Worm (Caenorhabditis elegans) whole organism, L4 larva: ENCODE measurements around the gene F26D11.1.

Source experiments
- F10B5.3 ChIP-seq: sonication (generic microtip); optimal IDR thresholded peaks from 2 replicates; lab custom pipeline; 2016; ENCODE audit warnings: mild to moderate bottlenecking, missing genetic modification characterization, missing compliant biosample characterization
- F26F4.8 ChIP-seq: fragments of 200-800 bp; sonication (Bioruptor generic); conservative IDR thresholded peaks from 2 replicates; pipeline ENCODE4 v1.3.6; 2022; ENCODE audit warnings: missing genetic modification characterization, missing compliant biosample characterization
- F44E2.7 ChIP-seq: fragments of 200-800 bp; sonication (Bioruptor generic); IDR thresholded peaks from 2 replicates; pipeline ENCODE4 v2.1.2; 2022; ENCODE audit warnings: missing genetic modification characterization, missing compliant biosample characterization
- R02D3.7 ChIP-seq: fragments of 150-350 bp; sonication (generic microtip); optimal IDR thresholded peaks from 3 replicates; lab custom pipeline; 2014; ENCODE audit warnings: missing biosample characterization, missing genetic modification characterization
- T20F7.1 ChIP-seq: fragments of 200-800 bp; sonication (Bioruptor generic); optimal IDR thresholded peaks from 2 replicates; lab custom pipeline; 2018; ENCODE audit warnings: mild to moderate bottlenecking, missing genetic modification characterization, missing compliant biosample characterization
- Y5F2A.4 ChIP-seq: fragments of 200-800 bp; sonication (Bioruptor generic); optimal IDR thresholded peaks from 2 replicates; lab custom pipeline; 2018; ENCODE audit warnings: mild to moderate bottlenecking, missing genetic modification characterization, missing compliant biosample characterization
- ZK337.2 ChIP-seq: fragments of 200-800 bp; sonication (Bioruptor generic); IDR thresholded peaks from 2 replicates; pipeline ENCODE4 v1.3.6; 2022; ENCODE audit warnings: missing genetic modification reagents, missing genetic modification characterization, missing compliant biosample characterization
- ZK546.5 ChIP-seq, 2 experiments: sonication (generic microtip); optimal IDR thresholded peaks; 2 replicates each; lab custom pipeline; 2017; ENCODE audit warnings: missing biosample characterization in 2 of 2, missing genetic modification characterization in 2 of 2
- aha-1 ChIP-seq: fragments of 150-350 bp; peaks from one replicate; lab custom pipeline; 2014; ENCODE audit warnings: missing biosample characterization, missing genetic modification characterization
- aly-2 ChIP-seq: sonication (generic microtip); optimal IDR thresholded peaks from 2 replicates; lab custom pipeline; 2018; ENCODE audit warnings: missing biosample characterization, missing genetic modification characterization
- attf-4 ChIP-seq: sonication (generic microtip); optimal IDR thresholded peaks from 3 replicates; lab custom pipeline; 2017; ENCODE audit warnings: missing biosample characterization, missing genetic modification characterization
- cey-2 ChIP-seq: sonication (generic microtip); optimal IDR thresholded peaks from 3 replicates; lab custom pipeline; 2017; ENCODE audit warnings: missing genetic modification characterization, mild to moderate bottlenecking, missing compliant biosample characterization, antibody characterized with exemption, borderline replicate concordance; ENCODE audit not compliant: insufficient read depth
- daf-12 ChIP-seq: fragments of 150-350 bp; optimal IDR thresholded peaks from 2 replicates; lab custom pipeline; 2014; ENCODE audit warnings: missing biosample characterization, missing genetic modification reagents, missing genetic modification characterization
- daf-16 ChIP-seq, 3 experiments: sonication (generic microtip); optimal IDR thresholded peaks; 2 replicates each; lab custom pipeline; 2016 to 2017; ENCODE audit warnings: missing genetic modification characterization in 3 of 3, missing genetic modification reagents in 3 of 3, mild to moderate bottlenecking in 2 of 3, missing compliant biosample characterization in 2 of 3, missing biosample characterization in 1 of 3, moderate library complexity in 1 of 3
- dmd-6 ChIP-seq: fragments of 200-800 bp; sonication (Bioruptor generic); IDR thresholded peaks from 2 replicates; pipeline ENCODE4 v1.3.6; 2022; ENCODE audit warnings: missing genetic modification reagents, missing genetic modification characterization, missing compliant biosample characterization
- dmd-8 ChIP-seq: fragments of 200-800 bp; sonication (Bioruptor generic); IDR thresholded peaks from 2 replicates; pipeline ENCODE4 v1.3.6; 2022; ENCODE audit warnings: missing genetic modification characterization, missing compliant biosample characterization
- dpl-1 ChIP-seq: fragments of 150-350 bp; optimal IDR thresholded peaks from 2 replicates; lab custom pipeline; 2014; ENCODE audit warnings: missing biosample characterization, missing genetic modification reagents, missing genetic modification characterization
- dve-1 ChIP-seq: sonication (generic microtip); optimal IDR thresholded peaks from 2 replicates; lab custom pipeline; 2017; ENCODE audit warnings: antibody characterized with exemption, mild to moderate bottlenecking, missing genetic modification characterization, missing compliant biosample characterization; ENCODE audit not compliant: insufficient read depth
- fkh-10 ChIP-seq: fragments of 150-350 bp; optimal IDR thresholded peaks from 2 replicates; lab custom pipeline; 2014; ENCODE audit warnings: missing biosample characterization, missing genetic modification reagents, missing genetic modification characterization
- gei-8 ChIP-seq: fragments of 200-800 bp; sonication (Bioruptor generic); optimal IDR thresholded peaks from 2 replicates; lab custom pipeline; 2018; ENCODE audit warnings: mild to moderate bottlenecking, missing genetic modification characterization, missing compliant biosample characterization
- hif-1 ChIP-seq, 2 experiments: sonication (generic microtip); optimal IDR thresholded peaks; 2 replicates each; lab custom pipeline; 2016 to 2017; ENCODE audit warnings: missing compliant biosample characterization in 2 of 2, missing genetic modification characterization in 2 of 2, missing genetic modification reagents in 2 of 2, missing genotype in 2 of 2, mild to moderate bottlenecking in 1 of 2
- hlh-30 ChIP-seq: sonication (generic microtip); optimal IDR thresholded peaks from 2 replicates; lab custom pipeline; 2017; ENCODE audit warnings: antibody characterized with exemption, mild to moderate bottlenecking, missing genetic modification characterization, missing compliant biosample characterization; ENCODE audit not compliant: insufficient read depth
- lin-15B ChIP-seq: fragments of 150-350 bp; sonication (generic microtip); optimal IDR thresholded peaks from 3 replicates; lab custom pipeline; 2014; ENCODE audit warnings: missing biosample characterization, missing genetic modification characterization
- lin-38 ChIP-seq: fragments of 200-800 bp; sonication (Bioruptor generic); IDR thresholded peaks from 2 replicates; pipeline ENCODE4 v1.3.6; 2022; ENCODE audit warnings: missing genetic modification reagents, missing genetic modification characterization, missing compliant biosample characterization
- lsy-2 ChIP-seq, 2 experiments: fragments of 150-350 bp in 1 of 2; sonication (generic microtip) in 1 of 2; optimal IDR thresholded peaks; 2 replicates each; lab custom pipeline; 2014 to 2017; ENCODE audit warnings: missing biosample characterization in 2 of 2, missing genetic modification characterization in 2 of 2
- mdt-29 ChIP-seq: fragments of 200-800 bp; sonication (Bioruptor generic); IDR thresholded peaks from 2 replicates; pipeline ENCODE4 v1.3.6; 2022; ENCODE audit warnings: missing genetic modification reagents, missing genetic modification characterization, missing compliant biosample characterization
- mep-1 ChIP-seq: fragments of 150-350 bp; sonication (generic microtip); optimal IDR thresholded peaks from 3 replicates; lab custom pipeline; 2014; ENCODE audit warnings: missing biosample characterization, missing genetic modification characterization
- mes-2 ChIP-seq: sonication (generic microtip); optimal IDR thresholded peaks from 2 replicates; lab custom pipeline; 2016; ENCODE audit warnings: missing genotype, mild to moderate bottlenecking, missing genetic modification characterization, missing compliant biosample characterization; ENCODE audit not compliant: poor library complexity, severe bottlenecking
- nhr-10 ChIP-seq: fragments of 150-350 bp; optimal IDR thresholded peaks from 2 replicates; lab custom pipeline; 2014; ENCODE audit warnings: missing biosample characterization, missing genetic modification characterization
- nhr-102 ChIP-seq: sonication (generic microtip); optimal IDR thresholded peaks from 2 replicates; lab custom pipeline; 2016; ENCODE audit warnings: mild to moderate bottlenecking, missing genetic modification characterization, moderate library complexity, missing compliant biosample characterization
- nhr-11 ChIP-seq: fragments of 150-350 bp; optimal IDR thresholded peaks from 2 replicates; lab custom pipeline; 2014; ENCODE audit warnings: missing biosample characterization, missing genetic modification characterization
- nhr-237 ChIP-seq: sonication (generic microtip); optimal IDR thresholded peaks from 2 replicates; lab custom pipeline; 2017; ENCODE audit warnings: missing biosample characterization, missing genetic modification characterization
- nhr-28 ChIP-seq: fragments of 150-350 bp; optimal IDR thresholded peaks from 2 replicates; lab custom pipeline; 2014; ENCODE audit warnings: missing biosample characterization, missing genetic modification characterization
- nhr-48 ChIP-seq: sonication (generic microtip); optimal IDR thresholded peaks from 2 replicates; lab custom pipeline; 2016; ENCODE audit warnings: mild to moderate bottlenecking, missing genetic modification characterization, missing compliant biosample characterization
- pqm-1 ChIP-seq: sonication (generic microtip); optimal IDR thresholded peaks from 2 replicates; lab custom pipeline; 2017; ENCODE audit warnings: missing biosample characterization, missing genetic modification characterization
- saeg-2 ChIP-seq: fragments of 200-800 bp; sonication (Bioruptor generic); IDR thresholded peaks from 2 replicates; pipeline ENCODE4 v1.3.6; 2022; ENCODE audit warnings: missing genetic modification reagents, missing genetic modification characterization, missing compliant biosample characterization
- snpc-4 ChIP-seq: fragments of 150-350 bp; optimal IDR thresholded peaks from 2 replicates; lab custom pipeline; 2014; ENCODE audit warnings: missing biosample characterization, missing genetic modification characterization
- spr-1 ChIP-seq: sonication (generic microtip); optimal IDR thresholded peaks from 2 replicates; lab custom pipeline; 2016; ENCODE audit warnings: mild to moderate bottlenecking, missing genetic modification characterization, missing compliant biosample characterization
- unc-62 ChIP-seq, 3 experiments: fragments of 150-350 bp in 1 of 3; sonication (generic microtip); optimal IDR thresholded peaks in 2 of 3; peaks in 1 of 3; 1 replicate in 1 of 3; 2 replicates in 2 of 3; lab custom pipeline; 2014 to 2017; ENCODE audit warnings: missing biosample characterization in 3 of 3, missing genetic modification characterization in 3 of 3, missing genetic modification reagents in 3 of 3, missing genotype in 1 of 3
- vab-7 ChIP-seq: fragments of 200-800 bp; sonication (Bioruptor generic); IDR thresholded peaks from 2 replicates; pipeline ENCODE4 v1.3.6; 2022; ENCODE audit warnings: missing genetic modification reagents, missing genetic modification characterization, missing compliant biosample characterization
- ztf-11 ChIP-seq: fragments of 150-350 bp; optimal IDR thresholded peaks from 2 replicates; lab custom pipeline; 2014; ENCODE audit warnings: missing biosample characterization, missing genetic modification characterization
- ztf-7 ChIP-seq: fragments of 150-350 bp; optimal IDR thresholded peaks from 2 replicates; lab custom pipeline; 2014; ENCODE audit warnings: missing biosample characterization, missing genetic modification characterization

F26D11.1 gene

ce11 chrV:8022040-8022439 is 40.7 kb downstream of the F26D11.1 start, which contains the start of gene ech-3:
TSS of gene ech-3 (plus strand) at chrV:8022217.
- TF ChIP-seq pqm-1 (tag; lab: Kevin White, UChicago) (peak; percentile 25), nhr-28 (peak; percentile 14), F44E2.7 (no peak), dmd-6 (GFP tag; lab: Robert Waterston, UW) (peak; percentile 15; the same call in 1 of the 2 replicates), dve-1 (tag; lab: Kevin White, UChicago) (peak; percentile 33), F26F4.8 (GFP tag; lab: Robert Waterston, UW) (no peak), vab-7 (GFP tag; lab: Robert Waterston, UW) (no peak), daf-16 (GFP tag; optimal IDR thresholded peaks at IDR 0.05; lab: Kevin White, UChicago) (no peak), daf-16 (tag; optimal IDR thresholded peaks at IDR 0.05; lab: Kevin White, UChicago) (peak; percentile 59), ZK337.2 (no peak), Y5F2A.4 (GFP tag; lab: Kevin White, UChicago) (no peak)

- TF ChIP-seq unc-62 (GFP tag; optimal IDR thresholded peaks at IDR 0.05 in 1 of 2; lab: Kevin White, UChicago) (peak in 1 of 2 experiments; percentile 46), unc-62 (tag; optimal IDR thresholded peaks at IDR 0.05; lab: Kevin White, UChicago) (no peak), saeg-2 (GFP tag; lab: Robert Waterston, UW) (no peak), mes-2 (tag; lab: Kevin White, UChicago) (peak; percentile 5), R02D3.7 (tag; lab: Kevin White, UChicago) (peak; percentile 83), F10B5.3 (no peak), lin-38 (GFP tag; lab: Robert Waterston, UW) (peak; percentile 31; the same call in 1 of the 2 replicates), fkh-10 (no peak), ZK337.2 (no peak), gei-8 (GFP tag; lab: Kevin White, UChicago) (no peak), dpl-1 (GFP tag; lab: Kevin White, UChicago) (peak; percentile 38), cey-2 (tag; lab: Kevin White, UChicago) (no peak), aha-1 (tag; lab: Kevin White, UChicago) (peak; percentile 56), lsy-2 (tag; optimal IDR thresholded peaks at IDR 0.05; lab: Kevin White, UChicago) (peak in 1 of 2 experiments; percentile 87)
These were observed 43.4 kb downstream of the F26D11.1 start, which contains the start of gene F43H9.3 for ce11 chrV:8024752-8025151. TSS of gene F43H9.3 (minus strand) at chrV:8024940.

- TF ChIP-seq lin-15B: no peak
- TF ChIP-seq ztf-7 (tag; lab: Kevin White, UChicago): peak; percentile 83
- peak in 1 of 2 experiments; percentile 43 for TF ChIP-seq hif-1 (tag; optimal IDR thresholded peaks at IDR 0.05; lab: Kevin White, UChicago)
- TF ChIP-seq nhr-28: peak; percentile 64
- peak; percentile 23 for TF ChIP-seq hlh-30 (tag; lab: Kevin White, UChicago)
- TF ChIP-seq ZK546.5 (tag; optimal IDR thresholded peaks at IDR 0.05; lab: Kevin White, UChicago): no peak
These were observed 43.9 kb downstream of the F26D11.1 start for ce11 chrV:8025259-8025658.

- TF ChIP-seq daf-12 (tag; lab: Kevin White, UChicago) (no peak), nhr-102 (no peak), cey-2 (tag; lab: Kevin White, UChicago) (peak; percentile 86), lin-15B (no peak), nhr-11 (tag; lab: Kevin White, UChicago) (no peak), fkh-10 (no peak), nhr-28 (peak; percentile 75), aly-2 (tag; lab: Kevin White, UChicago) (no peak), mep-1 (peak; percentile 9), hlh-30 (tag; lab: Kevin White, UChicago) (peak; percentile 55), mes-2 (tag; lab: Kevin White, UChicago) (no peak), daf-16 (GFP tag; optimal IDR thresholded peaks at IDR 0.05; lab: Kevin White, UChicago) (no peak), daf-16 (tag; optimal IDR thresholded peaks at IDR 0.05; lab: Kevin White, UChicago) (no peak), gei-8 (GFP tag; lab: Kevin White, UChicago) (no peak), nhr-237 (tag; lab: Kevin White, UChicago) (no peak), spr-1 (no peak), nhr-48 (tag; lab: Kevin White, UChicago) (peak; percentile 73), ztf-11 (tag; lab: Kevin White, UChicago) (no peak), T20F7.1 (GFP tag; lab: Kevin White, UChicago) (no peak), mdt-29 (GFP tag; lab: Robert Waterston, UW) (no peak), aha-1 (tag; lab: Kevin White, UChicago) (peak; percentile 71), dmd-8 (no peak), R02D3.7 (tag; lab: Kevin White, UChicago) (no peak), F44E2.7 (no peak), attf-4 (no peak), nhr-10 (no peak), dmd-6 (GFP tag; lab: Robert Waterston, UW) (peak; percentile 76), snpc-4 (tag; lab: Kevin White, UChicago) (no peak), ZK337.2 (no peak)
These were observed 45.0 kb downstream of the F26D11.1 start, which contains the start of gene F43H9.4 for ce11 chrV:8026343-8026742. TSS of gene F43H9.4 (plus strand) at chrV:8026708.
